Worm (Caenorhabditis elegans) whole organism, late embryonic: Measurements from ENCODE around the gene tbx-39.

Experiments
- ceh-45 ChIP-seq: fragments of 200-800 bp; sonication (Bioruptor generic); IDR thresholded peaks from 2 replicates; pipeline ENCODE4 v1.3.6; 2022; ENCODE audit warnings: missing genetic modification reagents, missing genetic modification characterization, missing compliant biosample characterization
- dve-1 ChIP-seq: sonication (generic microtip); optimal IDR thresholded peaks from 2 replicates; lab custom pipeline; 2017; ENCODE audit warnings: antibody characterized with exemption, mild to moderate bottlenecking, missing genetic modification characterization, missing compliant biosample characterization
- mec-3 ChIP-seq: sonication (generic microtip); optimal IDR thresholded peaks from 2 replicates; lab custom pipeline; 2016; ENCODE audit warnings: borderline replicate concordance, missing genetic modification characterization, missing compliant biosample characterization
- pax-1 ChIP-seq: fragments of 150-350 bp; optimal IDR thresholded peaks from 2 replicates; lab custom pipeline; 2014; ENCODE audit warnings: missing biosample characterization, missing genetic modification characterization
- pros-1 ChIP-seq: fragments of 150-350 bp; optimal IDR thresholded peaks from 2 replicates; lab custom pipeline; 2014; ENCODE audit warnings: missing biosample characterization, missing genetic modification reagents, missing genetic modification characterization
- tbx-2 ChIP-seq: sonication (generic microtip); optimal IDR thresholded peaks from 2 replicates; lab custom pipeline; 2016; ENCODE audit warnings: missing genetic modification characterization, missing compliant biosample characterization

The tbx-39 gene

ce11 chrIV:15361884-15362283 is 38.2 kb downstream of the tbx-39 start:
- TF ChIP-seq pax-1 (no peak), tbx-2 (no peak), pros-1 (tag; lab: Kevin White, UChicago) (no peak), mec-3 (tag; lab: Kevin White, UChicago) (no peak), dve-1 (tag; lab: Kevin White, UChicago) (no peak), ceh-45 (GFP tag; lab: Robert Waterston, UW) (no peak)
